Worm (Caenorhabditis elegans) whole organism, L3 larva: ENCODE measurements around the gene cpf-1.

Source experiments
- fkh-10 ChIP-seq: sonication (generic microtip); optimal IDR thresholded peaks from 2 replicates; lab custom pipeline; 2017; ENCODE audit warnings: missing biosample characterization, missing genetic modification reagents, missing genetic modification characterization
- nhr-237 ChIP-seq: fragments of 150-350 bp; optimal IDR thresholded peaks from 2 replicates; lab custom pipeline; 2014; ENCODE audit warnings: missing biosample characterization, missing genetic modification characterization
- nhr-43 ChIP-seq: sonication (generic microtip); optimal IDR thresholded peaks from 2 replicates; lab custom pipeline; 2016; ENCODE audit warnings: mild to moderate bottlenecking, missing genetic modification characterization, missing compliant biosample characterization; ENCODE audit not compliant: poor library complexity, severe bottlenecking
- nhr-76 ChIP-seq: fragments of 150-350 bp; sonication (generic microtip); optimal IDR thresholded peaks from 5 replicates; lab custom pipeline; 2014; ENCODE audit warnings: missing biosample characterization, missing genetic modification characterization
- pha-4 ChIP-seq: fragments of 150-350 bp; optimal IDR thresholded peaks from 2 replicates; lab custom pipeline; 2014; ENCODE audit warnings: missing biosample characterization, missing genetic modification reagents, missing genetic modification characterization

ce11 chrII:8639553-8639952, 37.3 kb upstream of the cpf-1 start:
- TF ChIP-seq nhr-43 (tag; lab: Kevin White, UChicago), result no peak
- no peak for TF ChIP-seq nhr-237 (tag; lab: Kevin White, UChicago)
- TF ChIP-seq fkh-10 (GFP tag; lab: Kevin White, UChicago), result no peak
- TF ChIP-seq nhr-76, result no peak
- TF ChIP-seq pha-4 (tag; lab: Kevin White, UChicago), result no peak
